Fruit fly (Drosophila melanogaster): Measurements from ENCODE around the gene ND-51.
A peak's percentile ranks its signal among the peaks of the same experiment; 100 is the strongest.

The ND-51 gene

dm6 chr2L:6065823-6066222 lies 3.3 kb upstream of the ND-51 start, which contains the start of the genes Fbw5 and CG9147 (continued):
- peak; percentile 99 for TF ChIP-seq wor (GFP tag; IDR thresholded peaks at IDR 0.05)
- TF ChIP-seq CG13123 (GFP tag; optimal IDR thresholded peaks at IDR 0.05), result peak; percentile 99
- peak; percentile 99 for TF ChIP-seq zen (tag; optimal IDR thresholded peaks at IDR 0.05)
- peak in 1 of 2 experiments; percentile 97 for TF ChIP-seq Hr78 (GFP tag; optimal IDR thresholded peaks at IDR 0.05)
- peak; percentile 99 for TF ChIP-seq croc (GFP tag; conservative IDR thresholded peaks at IDR 0.05)
- peak; percentile 100 for TF ChIP-seq CG2875 (GFP tag; optimal IDR thresholded peaks at IDR 0.05)
- peak; percentile 99 for TF ChIP-seq Oaz (GFP tag; IDR thresholded peaks at IDR 0.05)
- TF ChIP-seq CG8765 (GFP tag; IDR thresholded peaks at IDR 0.05), result peak; percentile 98
- peak; percentile 100 for TF ChIP-seq Hr3 (GFP tag; optimal IDR thresholded peaks at IDR 0.05)
- peak; percentile 98 for TF ChIP-seq her (GFP tag; optimal IDR thresholded peaks at IDR 0.05)
- peak; percentile 99 for TF ChIP-seq CG7372 (GFP tag; IDR thresholded peaks at IDR 0.05)
- TF ChIP-seq trem (tag; optimal IDR thresholded peaks at IDR 0.05), result peak; percentile 97
- TF ChIP-seq CG15696 (tag; optimal IDR thresholded peaks at IDR 0.05), result peak; percentile 97
- peak; percentile 100 for TF ChIP-seq Ssrp (tag; optimal IDR thresholded peaks at IDR 0.05)
- TF ChIP-seq CG18476 (GFP tag; optimal IDR thresholded peaks at IDR 0.05), result peak; percentile 99
- peak; percentile 99 for TF ChIP-seq CG10979 (tag; optimal IDR thresholded peaks at IDR 0.05)
- TF ChIP-seq stc (GFP tag; IDR thresholded peaks at IDR 0.05), result peak; percentile 99
- TF ChIP-seq CG2120 (GFP tag; optimal IDR thresholded peaks at IDR 0.05), result peak; percentile 100
- peak; percentile 100 for TF ChIP-seq Dbx (GFP tag; IDR thresholded peaks at IDR 0.05)
- peak; percentile 99 for TF ChIP-seq Atf3 (GFP tag; optimal IDR thresholded peaks at IDR 0.05)
- peak; percentile 100 for TF ChIP-seq Chrac-16 (GFP tag; optimal IDR thresholded peaks at IDR 0.05)
- peak; percentile 99 for TF ChIP-seq cas (GFP tag; IDR thresholded peaks at IDR 0.05)
- no peak for TF ChIP-seq cad (GFP tag; optimal IDR thresholded peaks at IDR 0.05)
- peak; percentile 99 for TF ChIP-seq vfl (GFP tag; optimal IDR thresholded peaks at IDR 0.05)
- TF ChIP-seq CG17829 (tag; optimal IDR thresholded peaks at IDR 0.05), result peak; percentile 99
- TF ChIP-seq B-H2 (GFP tag; optimal IDR thresholded peaks at IDR 0.05), result peak; percentile 95
- peak; percentile 95 for TF ChIP-seq CG15514 (GFP tag; optimal IDR thresholded peaks at IDR 0.05)
- peak; percentile 99 for TF ChIP-seq fd102C (GFP tag; optimal IDR thresholded peaks at IDR 0.05)
- peak; percentile 99 for TF ChIP-seq ERR (GFP tag; optimal IDR thresholded peaks at IDR 0.05)
- TF ChIP-seq BEAF-32 (GFP tag; optimal IDR thresholded peaks at IDR 0.05), result peak; percentile 61
- TF ChIP-seq CG6813 (GFP tag; optimal IDR thresholded peaks at IDR 0.05), result peak; percentile 98
- peak; percentile 99 to 100 for TF ChIP-seq bsh (GFP tag; optimal IDR thresholded peaks at IDR 0.05)
- peak; percentile 100 for TF ChIP-seq CG18619 (GFP tag; optimal IDR thresholded peaks at IDR 0.05)
- peak; percentile 99 for TF ChIP-seq onecut (GFP tag; IDR thresholded peaks at IDR 0.05)
- TF ChIP-seq row (GFP tag; IDR thresholded peaks at IDR 0.05), result peak; percentile 100
- TF ChIP-seq CkIIα-i1 (GFP tag; IDR thresholded peaks at IDR 0.05), result peak; percentile 96
- TF ChIP-seq caup (GFP tag; optimal IDR thresholded peaks at IDR 0.05; ENCODE audit: severe bottlenecking), result peak; percentile 99
- TF ChIP-seq odd (GFP tag; optimal IDR thresholded peaks at IDR 0.05), result peak; percentile 99
- TF ChIP-seq CG9215 (GFP tag; IDR thresholded peaks at IDR 0.05), result peak; percentile 96
- peak; percentile 89 for TF ChIP-seq crol (GFP tag; IDR thresholded peaks at IDR 0.05)
- peak in 1 of 3 experiments; percentile 99 for TF ChIP-seq Stat92E (GFP tag; optimal IDR thresholded peaks at IDR 0.05)
- peak; percentile 99 for TF ChIP-seq CG33557 (GFP tag; optimal IDR thresholded peaks at IDR 0.05)
- TF ChIP-seq Sry-δ (GFP tag; optimal IDR thresholded peaks at IDR 0.05), result peak; percentile 88
- TF ChIP-seq CG7987 (GFP tag; optimal IDR thresholded peaks at IDR 0.05), result peak; percentile 98
- peak; percentile 100 for TF ChIP-seq lmd (GFP tag; IDR thresholded peaks at IDR 0.05)
- peak; percentile 98 for TF ChIP-seq CG16779 (GFP tag; IDR thresholded peaks at IDR 0.05)
- TF ChIP-seq CG8290 (GFP tag; optimal IDR thresholded peaks at IDR 0.05), result peak; percentile 99
- TF ChIP-seq CG8290 (tag; optimal IDR thresholded peaks at IDR 0.05), result peak; percentile 97 to 100
- TF ChIP-seq chif (GFP tag; optimal IDR thresholded peaks at IDR 0.05), result peak; percentile 99 to 100
- peak; percentile 99 for TF ChIP-seq CG3065 (GFP tag; optimal IDR thresholded peaks at IDR 0.05)
